Fruit fly (Drosophila melanogaster) whole organism, embryonic: ENCODE data around the gene abs.
"Not testable (repeated sequence)": the region's sequence is repeated elsewhere in the genome, so short reads cannot be mapped to it uniquely, and the experiment has no call there.

Experiments used
- Bteb2 ChIP-seq: fragments of 200-800 bp; sonication (Bioruptor generic); optimal IDR thresholded peaks from 2 replicates; lab custom pipeline; 2016; ENCODE audit warnings: missing biosample characterization, missing genetic modification characterization
- CG10267 ChIP-seq: fragments of 200-800 bp; sonication (Bioruptor generic); optimal IDR thresholded peaks from 2 replicates; lab custom pipeline; 2018; ENCODE audit warnings: missing biosample characterization, mild to moderate bottlenecking, missing genetic modification characterization, moderate library complexity
- CG13287 ChIP-seq: fragments of 200-800 bp; sonication (Bioruptor generic); IDR thresholded peaks from 2 replicates; pipeline ENCODE4 v1.3.6; 2022; ENCODE audit warnings: missing biosample characterization, missing genetic modification characterization; ENCODE audit not compliant: partially characterized antibody
- CG13296 ChIP-seq: fragments of 200-800 bp; sonication (Bioruptor generic); optimal IDR thresholded peaks from 3 replicates; lab custom pipeline; 2018; ENCODE audit warnings: missing biosample characterization, mild to moderate bottlenecking, missing genetic modification characterization
- CG15073 ChIP-seq: fragments of 200-800 bp; sonication (Bioruptor generic); optimal IDR thresholded peaks from 2 replicates; lab custom pipeline; 2016; ENCODE audit warnings: missing biosample characterization, missing genetic modification characterization
- CG17568 ChIP-seq: fragments of 200-800 bp; sonication (Bioruptor generic); optimal IDR thresholded peaks from 2 replicates; lab custom pipeline; 2018; ENCODE audit warnings: missing biosample characterization, mild to moderate bottlenecking, missing genetic modification characterization, moderate library complexity
- CG18476 ChIP-seq: fragments of 200-800 bp; sonication (Bioruptor generic); optimal IDR thresholded peaks from 2 replicates; lab custom pipeline; 2016; ENCODE audit warnings: missing biosample characterization, mild to moderate bottlenecking, missing genetic modification characterization
- CG2199 ChIP-seq: fragments of 200-800 bp; sonication (Bioruptor generic); IDR thresholded peaks from 3 replicates; pipeline ENCODE4 v1.3.6; 2022; ENCODE audit warnings: missing biosample characterization, missing genetic modification characterization
- CG30020 ChIP-seq: fragments of 200-800 bp; optimal IDR thresholded peaks from 2 replicates; lab custom pipeline; 2019; ENCODE audit warnings: missing biosample characterization, mild to moderate bottlenecking, missing genetic modification characterization, moderate library complexity
- CG3281 ChIP-seq: fragments of 200-800 bp; sonication (Bioruptor generic); optimal IDR thresholded peaks from 3 replicates; lab custom pipeline; 2017; ENCODE audit warnings: missing biosample characterization, mild to moderate bottlenecking, missing genetic modification characterization
- CG34376 ChIP-seq: fragments of 200-800 bp; sonication (Bioruptor generic); optimal IDR thresholded peaks from 2 replicates; lab custom pipeline; 2018; ENCODE audit warnings: missing biosample characterization, mild to moderate bottlenecking, missing genetic modification characterization
- CG4424 ChIP-seq: fragments of 200-800 bp; sonication (Bioruptor generic); optimal IDR thresholded peaks from 3 replicates; lab custom pipeline; 2016; ENCODE audit warnings: missing biosample characterization, missing genetic modification characterization
- CG6683 ChIP-seq: fragments of 200-800 bp; sonication (Bioruptor generic); optimal IDR thresholded peaks from 2 replicates; lab custom pipeline; 2017; ENCODE audit warnings: missing biosample characterization, mild to moderate bottlenecking, missing genetic modification characterization, missing genetic modification reagents
- CG7839 ChIP-seq: fragments of 200-800 bp; sonication (Bioruptor generic); optimal IDR thresholded peaks from 3 replicates; lab custom pipeline; 2018; ENCODE audit warnings: missing biosample characterization, mild to moderate bottlenecking, missing genetic modification characterization, moderate library complexity
- CG8388 ChIP-seq: fragments of 200-800 bp; sonication (Bioruptor generic); optimal IDR thresholded peaks from 2 replicates; lab custom pipeline; 2019; ENCODE audit warnings: missing biosample characterization, mild to moderate bottlenecking, missing genetic modification characterization, moderate library complexity
- CG9609 ChIP-seq: fragments of 200-800 bp; sonication (Bioruptor generic); optimal IDR thresholded peaks from 3 replicates; lab custom pipeline; 2016; ENCODE audit warnings: missing biosample characterization, missing genetic modification characterization
- CG9727 ChIP-seq: fragments of 200-800 bp; sonication (Bioruptor generic); optimal IDR thresholded peaks from 3 replicates; lab custom pipeline; 2017; ENCODE audit warnings: missing biosample characterization, mild to moderate bottlenecking, missing genetic modification characterization
- CG9817 ChIP-seq: fragments of 200-800 bp; sonication (Bioruptor generic); optimal IDR thresholded peaks from 2 replicates; lab custom pipeline; 2018; ENCODE audit warnings: missing biosample characterization, mild to moderate bottlenecking, missing genetic modification characterization, moderate library complexity
- CHES-1-like ChIP-seq: fragments of 200-800 bp; sonication (Bioruptor generic); optimal IDR thresholded peaks from 2 replicates; lab custom pipeline; 2016; ENCODE audit warnings: missing biosample characterization, missing genetic modification characterization
- Chrac-16 ChIP-seq: fragments of 200-800 bp; sonication (Bioruptor generic); optimal IDR thresholded peaks from 3 replicates; lab custom pipeline; 2016; ENCODE audit warnings: missing biosample characterization, missing genetic modification characterization
- Doc3 ChIP-seq: fragments of 200-800 bp; sonication (Bioruptor generic); IDR thresholded peaks from 3 replicates; pipeline ENCODE4 v1.3.6; 2022; ENCODE audit warnings: missing biosample characterization, missing genetic modification characterization; ENCODE audit not compliant: partially characterized antibody
- Dp ChIP-seq: fragments of 200-800 bp; sonication (Bioruptor generic); optimal IDR thresholded peaks from 2 replicates; lab custom pipeline; 2018; ENCODE audit warnings: missing biosample characterization, mild to moderate bottlenecking, missing genetic modification characterization, moderate library complexity
- Ets97D ChIP-seq: fragments of 200-800 bp; sonication (Bioruptor generic); optimal IDR thresholded peaks from 3 replicates; lab custom pipeline; 2016; ENCODE audit warnings: missing biosample characterization, missing genetic modification characterization
- HmgD ChIP-seq: fragments of 200-800 bp; sonication (Bioruptor generic); optimal IDR thresholded peaks from 3 replicates; lab custom pipeline; 2016; ENCODE audit warnings: missing biosample characterization, missing genetic modification characterization
- Lim3 ChIP-seq: fragments of 200-800 bp; sonication (Bioruptor generic); IDR thresholded peaks from 2 replicates; pipeline ENCODE4 v1.3.6; 2022; ENCODE audit warnings: missing biosample characterization, missing genetic modification characterization
- Lpt ChIP-seq: fragments of >200 bp; optimal IDR thresholded peaks from 2 replicates; lab custom pipeline; 2018; ENCODE audit warnings: missing biosample characterization, missing genetic modification characterization
- MTF-1 ChIP-seq: fragments of 200-800 bp; sonication (Bioruptor generic); optimal IDR thresholded peaks from 2 replicates; lab custom pipeline; 2018; ENCODE audit warnings: missing biosample characterization, mild to moderate bottlenecking, missing genetic modification characterization, borderline replicate concordance
- Max ChIP-seq: fragments of 200-800 bp; sonication (Bioruptor generic); optimal IDR thresholded peaks from 2 replicates; lab custom pipeline; 2016; ENCODE audit warnings: missing biosample characterization, mild to moderate bottlenecking, missing genetic modification characterization
- Sin3A ChIP-seq: fragments of >200 bp; optimal IDR thresholded peaks from 2 replicates; lab custom pipeline; 2018
- Xrp1 ChIP-seq: fragments of 200-800 bp; sonication (Bioruptor generic); IDR thresholded peaks from 2 replicates; pipeline ENCODE4 v1.3.6; 2022; ENCODE audit warnings: missing biosample characterization, missing genetic modification characterization
- YL-1 ChIP-seq: fragments of 200-800 bp; sonication (Bioruptor generic); optimal IDR thresholded peaks from 3 replicates; lab custom pipeline; 2017; ENCODE audit warnings: missing biosample characterization, mild to moderate bottlenecking, missing genetic modification characterization
- ac ChIP-seq: fragments of 200-800 bp; sonication (Bioruptor generic); optimal IDR thresholded peaks from 3 replicates; lab custom pipeline; 2017; ENCODE audit warnings: missing biosample characterization, mild to moderate bottlenecking, missing genetic modification characterization
- chn ChIP-seq: fragments of 200-800 bp; sonication (Bioruptor generic); optimal IDR thresholded peaks from 2 replicates; lab custom pipeline; 2016; ENCODE audit warnings: missing biosample characterization, missing genetic modification characterization
- cwo ChIP-seq: fragments of 200-800 bp; sonication (Bioruptor generic); optimal IDR thresholded peaks from 3 replicates; lab custom pipeline; 2017; ENCODE audit warnings: missing biosample characterization, missing genetic modification characterization, mild to moderate bottlenecking, moderate library complexity, missing genetic modification reagents
- dm ChIP-seq: fragments of 200-800 bp; sonication (Bioruptor generic); optimal IDR thresholded peaks from 3 replicates; lab custom pipeline; 2016; ENCODE audit warnings: missing biosample characterization, missing genetic modification characterization
- dmrt11E ChIP-seq: fragments of 200-800 bp; sonication (Bioruptor generic); optimal IDR thresholded peaks from 3 replicates; lab custom pipeline; 2018; ENCODE audit warnings: missing biosample characterization, mild to moderate bottlenecking, missing genetic modification characterization, moderate library complexity
- gcm ChIP-seq: fragments of 200-800 bp; sonication (Bioruptor generic); optimal IDR thresholded peaks from 2 replicates; lab custom pipeline; 2019; ENCODE audit warnings: missing biosample characterization, mild to moderate bottlenecking, missing genetic modification characterization, moderate library complexity
- gsb-n ChIP-seq: fragments of 200-800 bp; sonication (Bioruptor generic); optimal IDR thresholded peaks from 3 replicates; lab custom pipeline; 2018; ENCODE audit warnings: missing biosample characterization, mild to moderate bottlenecking, missing genetic modification characterization
- jumu ChIP-seq: fragments of 200-800 bp; sonication (Bioruptor generic); optimal IDR thresholded peaks from 3 replicates; lab custom pipeline; 2016; ENCODE audit warnings: missing biosample characterization, missing genetic modification characterization
- lola ChIP-seq, 3 experiments: fragments of >200 bp in 2 of 3; fragments of 200-800 bp in 1 of 3; sonication (Bioruptor generic) in 1 of 3; optimal IDR thresholded peaks; 2 replicates each; lab custom pipeline; 2017 to 2019; ENCODE audit warnings: missing biosample characterization in 3 of 3, missing genetic modification characterization in 3 of 3, mild to moderate bottlenecking in 1 of 3, moderate library complexity in 1 of 3
- pfk ChIP-seq: fragments of 200-800 bp; sonication (Bioruptor generic); optimal IDR thresholded peaks from 2 replicates; lab custom pipeline; 2018; ENCODE audit warnings: missing biosample characterization, mild to moderate bottlenecking, missing genetic modification characterization, moderate library complexity
- pita ChIP-seq: fragments of 200-800 bp; sonication (Bioruptor generic); optimal IDR thresholded peaks from 2 replicates; lab custom pipeline; 2017; ENCODE audit warnings: missing biosample characterization, mild to moderate bottlenecking, missing genetic modification characterization
- pzg ChIP-seq: fragments of 200-800 bp; sonication (Bioruptor generic); optimal IDR thresholded peaks from 3 replicates; lab custom pipeline; 2018; ENCODE audit warnings: missing biosample characterization, mild to moderate bottlenecking, missing genetic modification characterization, moderate library complexity
- ranshi ChIP-seq: fragments of 200-800 bp; sonication (Bioruptor generic); IDR thresholded peaks from 2 replicates; pipeline ENCODE4 v1.3.6; 2022; ENCODE audit warnings: missing biosample characterization, missing genetic modification characterization
- salm ChIP-seq: fragments of 200-800 bp; sonication (Bioruptor generic); optimal IDR thresholded peaks from 2 replicates; lab custom pipeline; 2018; ENCODE audit warnings: missing biosample characterization, mild to moderate bottlenecking, missing genetic modification characterization
- slbo ChIP-seq: fragments of 200-800 bp; sonication (Bioruptor generic); IDR thresholded peaks from 2 replicates; pipeline ENCODE4 v1.3.6; 2022; ENCODE audit warnings: missing biosample characterization, missing genetic modification characterization
- tna ChIP-seq: fragments of 200-800 bp; sonication (Bioruptor generic); IDR thresholded peaks from 2 replicates; pipeline ENCODE4 v1.3.6; 2022; ENCODE audit warnings: missing biosample characterization, missing genetic modification characterization; ENCODE audit not compliant: partially characterized antibody
- wor ChIP-seq: fragments of 200-800 bp; sonication (Bioruptor generic); IDR thresholded peaks from 2 replicates; pipeline ENCODE4 v1.3.6; 2022; ENCODE audit warnings: missing biosample characterization, missing genetic modification characterization
- zf30C ChIP-seq: fragments of 200-800 bp; sonication (Bioruptor generic); optimal IDR thresholded peaks from 3 replicates; lab custom pipeline; 2018; ENCODE audit warnings: missing biosample characterization, mild to moderate bottlenecking, missing genetic modification characterization

abs gene

DNA sequence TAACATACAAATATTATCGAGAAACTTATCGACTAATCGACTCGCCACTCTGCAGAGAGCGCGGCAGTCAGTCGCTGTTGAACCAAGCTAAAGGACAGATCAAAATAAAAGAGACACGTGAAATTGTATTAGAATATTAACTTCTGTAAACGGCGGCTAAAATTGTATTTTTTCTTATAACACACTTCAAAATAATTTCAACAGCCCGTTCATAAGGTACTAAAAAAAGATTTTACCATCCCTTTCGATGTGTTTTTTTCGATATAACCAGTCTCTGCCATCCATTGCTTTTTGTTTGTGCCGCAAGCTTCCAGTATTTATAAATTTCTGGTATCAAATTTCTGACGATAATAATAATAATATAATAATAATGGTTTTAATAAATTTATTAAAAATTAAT is 21.4 kb upstream of the abs start, which contains the start of gene aux:
Gene aux, plus strand, starts transcription at position 301 of the 400 bp plus-strand sequence.
- TF ChIP-seq Dp (GFP tag; lab: Kevin White, UChicago); CG34376; wor: not testable (repeated sequence)

DNA sequence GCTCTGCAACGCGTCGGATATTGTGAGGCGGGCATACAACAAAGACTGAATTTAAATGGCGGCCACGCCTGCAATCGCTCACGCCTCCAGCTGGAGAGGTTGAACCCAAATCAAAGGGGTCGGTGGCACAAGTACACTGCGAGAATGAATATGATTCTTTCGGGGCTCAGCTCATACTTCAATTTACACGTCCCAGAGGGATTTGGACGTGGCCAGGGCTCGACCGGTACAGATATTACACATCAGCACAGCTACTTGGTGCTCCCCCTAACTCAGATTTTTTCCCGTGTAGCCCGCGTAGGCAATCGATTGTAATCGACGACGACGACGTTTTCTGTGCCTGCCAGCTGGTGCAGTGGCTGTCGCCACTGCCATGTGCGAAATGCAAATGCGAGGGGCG is 18.8 kb upstream of the abs start:
- TF ChIP-seq lola (GFP tag; optimal IDR thresholded peaks at IDR 0.05; lab: Kevin White, UChicago) (peak in 1 of 3 experiments; percentile 12), tna (GFP tag; lab: Robert Waterston, UW) (no peak), CG15073 (peak; percentile 10), Ets97D (no peak), CG6683 (GFP tag; lab: Kevin White, UChicago) (no peak), CG4424 (GFP tag; lab: Kevin White, UChicago) (peak; percentile 78), Sin3A (no peak), YL-1 (GFP tag; lab: Kevin White, UChicago) (no peak), Lpt (GFP tag; lab: Kevin White, UChicago) (no peak), Lim3 (peak; percentile 53; the same call in 1 of the 2 replicates), salm (tag; lab: Kevin White, UChicago) (peak; percentile 60), CG8388 (peak; percentile 62), CG13296 (GFP tag; lab: Kevin White, UChicago) (peak; percentile 52), Bteb2 (GFP tag; lab: Kevin White, UChicago) (peak; percentile 32), MTF-1 (GFP tag; lab: Kevin White, UChicago) (peak; percentile 64), CG7839 (tag; lab: Kevin White, UChicago) (peak; percentile 84), gcm (GFP tag; lab: Kevin White, UChicago) (peak; percentile 37), Max (GFP tag; lab: Kevin White, UChicago) (peak; percentile 40), CG30020 (tag; lab: Kevin White, UChicago) (no peak), pzg (no peak), CG2199 (GFP tag; lab: Robert Waterston, UW) (peak; percentile 65; the same call in 1 of the 3 replicates), chn (peak; percentile 71), CG10267 (peak; percentile 26), CG17568 (GFP tag; lab: Kevin White, UChicago) (no peak), dmrt11E (peak; percentile 31), zf30C (GFP tag; lab: Kevin White, UChicago) (no peak), slbo (GFP tag; lab: Robert Waterston, UW) (peak; percentile 88), HmgD (GFP tag; lab: Kevin White, UChicago) (peak; percentile 48), dm (GFP tag; lab: Kevin White, UChicago) (peak; percentile 62), CG9609 (GFP tag; lab: Kevin White, UChicago) (peak; percentile 70), Chrac-16 (GFP tag; lab: Kevin White, UChicago) (peak; percentile 59), Xrp1 (GFP tag; lab: Robert Waterston, UW) (peak; percentile 84), gsb-n (peak; percentile 48), CG3281 (GFP tag; lab: Kevin White, UChicago) (peak; percentile 55), CG9817 (tag; lab: Kevin White, UChicago) (peak; percentile 70), CG18476 (GFP tag; lab: Kevin White, UChicago) (peak; percentile 33), CG9727 (peak; percentile 47), CG13287 (GFP tag; lab: Robert Waterston, UW) (no peak), jumu (GFP tag; lab: Kevin White, UChicago) (peak; percentile 77), Doc3 (GFP tag; lab: Robert Waterston, UW) (no peak), cwo (GFP tag; lab: Kevin White, UChicago) (peak; percentile 57), pfk (GFP tag; lab: Kevin White, UChicago) (no peak), CHES-1-like (GFP tag; lab: Kevin White, UChicago) (peak; percentile 39), ranshi (peak; percentile 90), ac (GFP tag; lab: Kevin White, UChicago) (no peak), pita (no peak)
